Fruit fly (Drosophila melanogaster): ENCODE results near the gene Atg13.

The Atg13 gene

DNA sequence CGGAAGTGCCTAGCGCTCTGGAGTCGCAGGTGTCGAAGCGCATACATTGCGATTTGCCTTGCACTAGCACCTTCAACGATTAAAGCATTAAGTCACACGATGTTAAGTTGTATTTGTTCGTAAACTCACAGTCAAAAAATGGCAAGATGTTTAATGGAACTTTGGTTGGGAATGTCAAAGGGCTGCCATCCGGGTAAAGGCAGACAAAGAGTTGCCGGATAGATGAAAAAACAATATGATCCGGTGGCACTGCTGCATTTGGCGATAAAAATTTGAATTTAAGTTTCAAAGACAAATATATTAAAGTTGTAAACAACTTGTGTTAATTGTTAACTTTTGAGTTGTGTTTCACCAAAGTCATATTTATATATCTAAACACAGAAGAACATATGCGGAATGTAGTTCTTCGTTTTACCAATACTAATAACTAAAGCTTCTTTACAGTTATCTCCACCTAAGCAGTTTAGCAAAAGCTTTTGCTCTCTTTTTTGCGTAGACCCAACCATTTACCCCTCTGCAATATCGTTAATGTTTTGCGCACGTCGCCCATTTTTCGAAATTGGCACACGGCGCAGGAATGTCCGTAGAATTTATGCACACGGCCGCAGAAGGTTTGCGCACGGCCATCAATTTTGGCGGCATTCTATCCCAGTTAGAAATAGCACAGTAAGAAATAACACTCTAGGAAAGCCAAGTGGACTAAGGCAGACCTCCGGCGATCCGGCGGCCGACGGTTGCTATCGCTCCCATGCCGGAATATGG lies 33.1 kb upstream of the Atg13 start, which contains the start of gene Coq2:
TSS of gene Coq2 (minus strand) at position 200 of the 762 bp plus-strand sequence.
- no peak for TF ChIP-seq h (optimal IDR thresholded peaks at IDR 0.05)
- TF ChIP-seq ttk (optimal IDR thresholded peaks at IDR 0.05) = no peak
- TF ChIP-seq insv (optimal IDR thresholded peaks at IDR 0.05) = no peak
- no peak for TF ChIP-seq psq (optimal IDR thresholded peaks at IDR 0.05)
- no peak for TF ChIP-seq Sin3A (optimal IDR thresholded peaks at IDR 0.05)
- no peak for TF ChIP-seq Myc (optimal IDR thresholded peaks at IDR 0.05)

dm6 chr3R:8317215-8317614 lies 32.4 kb upstream of the Atg13 start, which contains the start of gene Ctr1B:
Ctr1B (plus strand) TSS chr3R:8317612.
- no peak for TF ChIP-seq Sin3A (optimal IDR thresholded peaks at IDR 0.05)
- TF ChIP-seq h (optimal IDR thresholded peaks at IDR 0.05) = no peak
- no peak for TF ChIP-seq Myc (optimal IDR thresholded peaks at IDR 0.05)
- TF ChIP-seq ttk (optimal IDR thresholded peaks at IDR 0.05) = no peak
- no peak for TF ChIP-seq insv (optimal IDR thresholded peaks at IDR 0.05)
- no peak for TF ChIP-seq psq (optimal IDR thresholded peaks at IDR 0.05)

DNA sequence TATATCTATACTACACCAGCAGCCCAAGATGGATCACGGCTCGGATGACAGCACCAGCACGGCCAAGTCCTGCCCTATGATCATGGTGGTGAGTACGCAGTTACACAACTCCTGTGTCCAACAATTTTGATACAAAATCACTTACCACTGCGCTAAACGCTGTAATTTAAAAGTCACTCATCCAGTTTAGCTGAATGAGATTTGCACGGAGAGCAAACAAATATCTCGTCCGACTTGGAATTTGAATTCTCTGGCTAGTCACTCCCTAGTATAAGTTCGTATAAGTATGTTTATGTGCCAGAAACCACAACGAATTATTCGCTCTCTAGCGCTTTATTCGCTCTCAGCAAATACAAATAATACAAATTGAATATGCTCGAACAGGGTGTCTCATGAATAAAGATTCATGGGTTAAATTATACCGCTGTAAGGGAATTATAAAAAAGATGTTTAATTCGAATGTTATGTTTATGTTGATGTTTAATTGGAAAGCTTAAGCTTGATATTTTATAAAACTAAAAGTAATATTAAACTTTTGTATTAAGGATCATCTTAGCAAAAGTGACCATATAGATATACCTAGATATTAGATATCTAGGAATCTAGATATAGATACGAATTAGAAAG lies 31.8 kb upstream of the Atg13 start:
- no peak for TF ChIP-seq Myc (optimal IDR thresholded peaks at IDR 0.05)

DNA sequence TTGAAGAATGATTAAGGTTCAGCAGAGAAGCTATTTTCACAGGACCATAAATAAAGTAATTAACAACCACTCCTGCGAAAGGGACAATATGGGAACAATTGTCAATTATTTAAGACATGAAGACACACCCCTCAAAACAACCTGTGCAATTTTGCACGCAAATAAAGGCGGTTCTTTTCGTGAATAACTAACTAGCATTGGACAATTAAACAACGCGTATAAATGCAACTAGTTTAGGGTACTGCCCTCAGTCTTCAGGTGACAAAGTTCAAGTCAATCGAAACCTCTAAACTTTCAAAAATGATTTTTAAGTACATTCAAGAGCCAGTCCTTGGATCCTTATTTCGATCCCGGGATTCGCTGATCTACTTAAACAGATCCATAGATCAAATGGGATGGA lies 28.2 kb upstream of the Atg13 start, which contains the start of gene Or85a:
TSS of gene Or85a (plus strand) at position 301 of the 400 bp plus-strand sequence.
- TF ChIP-seq h (optimal IDR thresholded peaks at IDR 0.05) (no peak), ttk (optimal IDR thresholded peaks at IDR 0.05) (no peak), insv (optimal IDR thresholded peaks at IDR 0.05) (no peak), Sin3A (optimal IDR thresholded peaks at IDR 0.05) (no peak), Myc (optimal IDR thresholded peaks at IDR 0.05) (no peak)

- TF ChIP-seq ttk (optimal IDR thresholded peaks at IDR 0.05) (no peak), insv (optimal IDR thresholded peaks at IDR 0.05) (no peak), Sin3A (optimal IDR thresholded peaks at IDR 0.05) (no peak), psq (optimal IDR thresholded peaks at IDR 0.05) (no peak), h (optimal IDR thresholded peaks at IDR 0.05) (no peak), Myc (optimal IDR thresholded peaks at IDR 0.05) (no peak)
These were observed 25.6 kb upstream of the Atg13 start, which contains the start of gene CG7443 for dm6 chr3R:8324016-8324415. CG7443 (plus strand) TSS chr3R:8324316.

dm6 chr3R:8326884-8327283 lies 22.7 kb upstream of the Atg13 start:
- no peak for TF ChIP-seq h (optimal IDR thresholded peaks at IDR 0.05)
- TF ChIP-seq psq (optimal IDR thresholded peaks at IDR 0.05) = no peak
- no peak for TF ChIP-seq Myc (optimal IDR thresholded peaks at IDR 0.05)
- no peak for TF ChIP-seq Sin3A (optimal IDR thresholded peaks at IDR 0.05)
- TF ChIP-seq insv (optimal IDR thresholded peaks at IDR 0.05) = no peak
- no peak for TF ChIP-seq ttk (optimal IDR thresholded peaks at IDR 0.05)

dm6 chr3R:8327967-8328789 lies 21.4 kb upstream of the Atg13 start:
- TF ChIP-seq psq (optimal IDR thresholded peaks at IDR 0.05) = no peak
- no peak for TF ChIP-seq Sin3A (optimal IDR thresholded peaks at IDR 0.05)
- TF ChIP-seq h (optimal IDR thresholded peaks at IDR 0.05) = no peak
- no peak for TF ChIP-seq Myc (optimal IDR thresholded peaks at IDR 0.05)
- TF ChIP-seq ttk (optimal IDR thresholded peaks at IDR 0.05) = no peak
- TF ChIP-seq insv (optimal IDR thresholded peaks at IDR 0.05) = no peak

- TF ChIP-seq Myc (optimal IDR thresholded peaks at IDR 0.05) (no peak), Sin3A (optimal IDR thresholded peaks at IDR 0.05) (no peak), h (optimal IDR thresholded peaks at IDR 0.05) (no peak), ttk (optimal IDR thresholded peaks at IDR 0.05) (no peak), psq (optimal IDR thresholded peaks at IDR 0.05) (no peak), insv (optimal IDR thresholded peaks at IDR 0.05) (no peak)
These were observed 20.0 kb upstream of the Atg13 start for dm6 chr3R:8329628-8330027.

- TF ChIP-seq Myc (optimal IDR thresholded peaks at IDR 0.05) = no peak
- no peak for TF ChIP-seq h (optimal IDR thresholded peaks at IDR 0.05)
- TF ChIP-seq Sin3A (optimal IDR thresholded peaks at IDR 0.05) = no peak
These were observed 15.7 kb upstream of the Atg13 start, which contains the start of gene Poxm for dm6 chr3R:8333768-8334470. Poxm (minus strand) TSS chr3R:8333792.

dm6 chr3R:8334471-8334783 lies 15.2 kb upstream of the Atg13 start:
- TF ChIP-seq Myc (optimal IDR thresholded peaks at IDR 0.05) (no peak), ttk (optimal IDR thresholded peaks at IDR 0.05) (no peak), psq (optimal IDR thresholded peaks at IDR 0.05) (no peak), insv (optimal IDR thresholded peaks at IDR 0.05) (no peak), Sin3A (optimal IDR thresholded peaks at IDR 0.05) (no peak), h (optimal IDR thresholded peaks at IDR 0.05) (no peak)

dm6 chr3R:8334982-8335381 lies 14.6 kb upstream of the Atg13 start:
- TF ChIP-seq psq (optimal IDR thresholded peaks at IDR 0.05) (no peak), Myc (optimal IDR thresholded peaks at IDR 0.05) (no peak), h (optimal IDR thresholded peaks at IDR 0.05) (no peak), ttk (optimal IDR thresholded peaks at IDR 0.05) (no peak), insv (optimal IDR thresholded peaks at IDR 0.05) (no peak), Sin3A (optimal IDR thresholded peaks at IDR 0.05) (no peak)
